Fruit fly (Drosophila melanogaster): ENCODE results near the gene RpS13.

dm6 chr2L:8351333-8351732, 13.1 kb downstream of the RpS13 start:
- TF ChIP-seq lz (GFP tag; optimal IDR thresholded peaks at IDR 0.05) (no peak), Ets21C (GFP tag; optimal IDR thresholded peaks at IDR 0.05) (no peak), salr (GFP tag; optimal IDR thresholded peaks at IDR 0.05) (no peak), CG6854 (GFP tag; optimal IDR thresholded peaks at IDR 0.05) (no peak), CG8632 (GFP tag; optimal IDR thresholded peaks at IDR 0.05) (no peak), Gug (GFP tag; IDR thresholded peaks at IDR 0.05) (no peak), Lpt (GFP tag; optimal IDR thresholded peaks at IDR 0.05) (no peak), CG3919 (GFP tag; optimal IDR thresholded peaks at IDR 0.05) (no peak), Hr4 (GFP tag; optimal IDR thresholded peaks at IDR 0.05) (no peak), Sox14 (GFP tag; optimal IDR thresholded peaks at IDR 0.05) (no peak), Hr39 (GFP tag; optimal IDR thresholded peaks at IDR 0.05) (no peak), svp (GFP tag) (peak; percentile 51), Sox102F (GFP tag; optimal IDR thresholded peaks at IDR 0.05) (no peak)

All from whole organism, prepupa.